Fruit fly (Drosophila melanogaster): ENCODE results near the gene PCNA2.

The PCNA2 gene

DNA sequence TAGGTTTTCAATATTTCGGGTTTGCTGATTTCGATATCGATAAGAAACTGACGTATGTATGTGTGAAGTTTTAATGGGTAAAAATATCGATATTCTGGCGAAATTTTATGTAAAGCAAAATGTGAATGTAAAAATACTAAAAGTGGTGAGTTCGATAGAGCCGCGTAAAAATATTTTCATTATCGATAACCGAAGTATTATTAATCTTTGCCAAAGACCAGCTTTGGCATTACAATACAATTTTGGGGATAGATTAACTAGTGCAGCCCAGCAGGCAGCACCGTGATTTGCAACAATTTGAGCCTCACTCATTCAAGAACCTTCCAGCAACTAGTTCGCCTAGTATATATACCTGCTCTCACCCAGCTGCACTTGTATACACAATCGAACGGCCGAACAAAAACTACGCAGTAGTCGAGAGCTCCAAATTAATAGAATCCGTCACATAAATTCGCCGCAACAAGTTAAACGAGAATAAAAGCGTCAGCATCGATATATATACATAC is 41.5 kb downstream of the PCNA2 start:
- TF ChIP-seq brk (GFP tag; optimal IDR thresholded peaks at IDR 0.05) (peak; percentile 61), N (GFP tag; optimal IDR thresholded peaks at IDR 0.05) (no peak), Dif (GFP tag; optimal IDR thresholded peaks at IDR 0.05; ENCODE audit: partially characterized antibody) (peak; percentile 14), Sp1 (GFP tag; optimal IDR thresholded peaks at IDR 0.05) (peak; percentile 8)

DNA sequence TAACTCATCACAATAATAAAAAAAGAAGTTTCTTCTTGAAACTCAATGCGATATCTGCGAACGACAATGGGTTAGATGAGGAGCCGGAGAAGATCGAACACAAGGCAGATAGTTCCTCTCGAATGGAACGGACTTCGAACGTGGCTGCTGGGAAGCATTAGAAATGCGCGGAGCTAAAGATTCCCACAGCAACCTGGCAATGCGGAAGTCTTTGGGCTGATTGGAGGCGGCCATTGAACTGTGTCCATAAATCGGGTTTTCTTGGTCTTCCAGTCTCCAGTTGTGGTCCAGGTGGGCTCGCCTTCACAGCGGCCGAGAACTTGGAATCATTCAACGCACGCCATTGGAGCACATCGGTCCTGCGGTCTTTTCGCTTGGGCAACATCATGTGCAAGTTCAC is 43.5 kb downstream of the PCNA2 start, which contains the start of gene CG13081:
CG13081 (plus strand) TSS at position 301 of the 400 bp plus-strand sequence.
- TF ChIP-seq Jra (GFP tag; optimal IDR thresholded peaks at IDR 0.05) (no peak), CrebA (GFP tag; optimal IDR thresholded peaks at IDR 0.05; ENCODE audit: borderline replicate concordance) (no peak), br (GFP tag; optimal IDR thresholded peaks at IDR 0.05) (no peak), N (GFP tag; optimal IDR thresholded peaks at IDR 0.05) (no peak), woc (GFP tag; optimal IDR thresholded peaks at IDR 0.05) (no peak), Hr78 (GFP tag; optimal IDR thresholded peaks at IDR 0.05) (no peak), Rel (GFP tag; optimal IDR thresholded peaks at IDR 0.05) (no peak), Rel (tag; optimal IDR thresholded peaks at IDR 0.05) (no peak), Myc (optimal IDR thresholded peaks at IDR 0.05) (no peak), OdsH (GFP tag; optimal IDR thresholded peaks at IDR 0.05) (no peak), foxo (GFP tag; optimal IDR thresholded peaks at IDR 0.05) (no peak), brk (GFP tag; optimal IDR thresholded peaks at IDR 0.05) (no peak), CG32264 (GFP tag; optimal IDR thresholded peaks at IDR 0.05) (no peak), Sp1 (GFP tag; optimal IDR thresholded peaks at IDR 0.05) (no peak), jim (GFP tag; optimal IDR thresholded peaks at IDR 0.05) (no peak)

DNA sequence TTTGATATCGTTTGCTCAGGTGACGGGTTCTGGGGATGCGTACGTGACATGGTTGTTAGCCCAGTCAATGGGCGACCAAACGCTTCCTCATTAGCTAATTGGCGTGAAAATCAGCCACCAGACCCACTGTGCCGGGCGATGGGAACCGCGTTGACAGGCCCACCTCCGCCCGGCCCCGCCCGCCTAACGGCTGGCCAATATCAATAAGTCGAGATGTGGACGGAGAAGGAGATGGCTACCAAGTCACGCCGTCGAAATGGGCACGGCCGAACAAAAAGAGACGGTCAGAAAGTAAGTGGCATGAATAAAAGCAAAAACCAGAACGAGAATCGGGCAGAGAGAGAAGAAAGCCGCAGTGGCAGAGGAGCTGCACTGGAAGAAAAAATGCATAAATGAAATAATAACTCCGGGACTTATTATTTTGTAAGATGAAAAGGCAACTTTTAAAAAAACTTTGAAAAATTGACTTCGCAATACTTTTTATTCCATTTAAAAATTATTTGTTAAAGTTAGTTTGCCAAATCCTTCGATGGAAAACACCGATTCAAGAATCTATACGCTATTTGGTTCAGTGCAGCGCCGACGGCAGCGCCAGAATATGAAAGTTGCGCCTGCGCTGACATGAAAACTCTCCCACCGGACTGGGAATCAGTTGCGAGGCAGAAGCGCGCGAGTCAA is 45.9 kb downstream of the PCNA2 start, which contains the start of gene CG13082:
CG13082 (plus strand) TSS at position 647 of the 678 bp plus-strand sequence.
- peak; percentile 20 for TF ChIP-seq brk (GFP tag; optimal IDR thresholded peaks at IDR 0.05)
- TF ChIP-seq Dif (GFP tag; optimal IDR thresholded peaks at IDR 0.05; ENCODE audit: partially characterized antibody), result no peak
- TF ChIP-seq Jra (GFP tag; optimal IDR thresholded peaks at IDR 0.05), result peak; percentile 42
- no peak for TF ChIP-seq Myc (optimal IDR thresholded peaks at IDR 0.05)
- TF ChIP-seq jim (GFP tag; optimal IDR thresholded peaks at IDR 0.05), result no peak
- peak in 1 of 2 experiments; percentile 90 for TF ChIP-seq foxo (GFP tag; optimal IDR thresholded peaks at IDR 0.05)
- TF ChIP-seq N (GFP tag; optimal IDR thresholded peaks at IDR 0.05), result no peak
- peak; percentile 92 for TF ChIP-seq h (GFP tag; optimal IDR thresholded peaks at IDR 0.05)
- TF ChIP-seq ey (GFP tag; optimal IDR thresholded peaks at IDR 0.05), result peak; percentile 85
- TF ChIP-seq Sp1 (GFP tag; optimal IDR thresholded peaks at IDR 0.05), result peak; percentile 88
- no peak for TF ChIP-seq Hr78 (GFP tag; optimal IDR thresholded peaks at IDR 0.05)
- TF ChIP-seq CG32264 (GFP tag; optimal IDR thresholded peaks at IDR 0.05), result peak; percentile 65
- TF ChIP-seq Dfd (GFP tag; optimal IDR thresholded peaks at IDR 0.05), result no peak
- no peak for TF ChIP-seq lola (GFP tag; optimal IDR thresholded peaks at IDR 0.05)
- TF ChIP-seq br (GFP tag; optimal IDR thresholded peaks at IDR 0.05), result peak; percentile 87
- peak; percentile 44 for TF ChIP-seq dsf (GFP tag; optimal IDR thresholded peaks at IDR 0.05; ENCODE audit: borderline replicate concordance)
- no peak for TF ChIP-seq Abd-B (GFP tag; optimal IDR thresholded peaks at IDR 0.05)
- TF ChIP-seq GATAd (GFP tag; optimal IDR thresholded peaks at IDR 0.05), result no peak
- peak; percentile 91 for TF ChIP-seq fru (GFP tag; optimal IDR thresholded peaks at IDR 0.05)
- TF ChIP-seq CG9705 (GFP tag; optimal IDR thresholded peaks at IDR 0.05), result peak; percentile 73
- peak; percentile 74 for TF ChIP-seq woc (GFP tag; optimal IDR thresholded peaks at IDR 0.05)
- TF ChIP-seq dl (GFP tag; optimal IDR thresholded peaks at IDR 0.05; ENCODE audit: insufficient read depth in 1 of 2, partially characterized antibody in 2 of 2), result no peak
- TF ChIP-seq sage (GFP tag; optimal IDR thresholded peaks at IDR 0.05), result peak; percentile 29
- TF ChIP-seq OdsH (GFP tag; optimal IDR thresholded peaks at IDR 0.05), result peak; percentile 82
- TF ChIP-seq HLH106 (tag; optimal IDR thresholded peaks at IDR 0.05), result peak; percentile 87
- no peak for TF ChIP-seq Vsx2 (GFP tag; optimal IDR thresholded peaks at IDR 0.05; ENCODE audit: partially characterized antibody)
- peak; percentile 80 for TF ChIP-seq Hnf4 (GFP tag; optimal IDR thresholded peaks at IDR 0.05)
- peak; percentile 75 for TF ChIP-seq dmrt93B (GFP tag; optimal IDR thresholded peaks at IDR 0.05)
- TF ChIP-seq tai (GFP tag; optimal IDR thresholded peaks at IDR 0.05), result no peak
- TF ChIP-seq Hr83 (GFP tag; optimal IDR thresholded peaks at IDR 0.05; ENCODE audit: poor library complexity, severe bottlenecking), result peak; percentile 12
- TF ChIP-seq pan (optimal IDR thresholded peaks at IDR 0.05), result no peak
- TF ChIP-seq sv (GFP tag; optimal IDR thresholded peaks at IDR 0.05), result no peak
- no peak for TF ChIP-seq Mio (GFP tag; optimal IDR thresholded peaks at IDR 0.05)
- peak; percentile 84 for TF ChIP-seq rgr (GFP tag; optimal IDR thresholded peaks at IDR 0.05)
- TF ChIP-seq Rel (GFP tag; optimal IDR thresholded peaks at IDR 0.05), result no peak
- TF ChIP-seq Rel (tag; optimal IDR thresholded peaks at IDR 0.05), result peak; percentile 58
- no peak for TF ChIP-seq usp (GFP tag; optimal IDR thresholded peaks at IDR 0.05)
- TF ChIP-seq psq (GFP tag; optimal IDR thresholded peaks at IDR 0.05), result peak; percentile 88
- TF ChIP-seq CrebA (GFP tag; optimal IDR thresholded peaks at IDR 0.05; ENCODE audit: borderline replicate concordance), result no peak

Measured in whole organism, wandering third instar larva.